Worm (Caenorhabditis elegans) whole organism, midembryonic: ENCODE data around the gene B0228.9.

Experiments
- T22C8.4 ChIP-seq: fragments of 200-800 bp; sonication (Bioruptor generic); IDR thresholded peaks from 2 replicates; pipeline ENCODE4 v1.3.6; 2022; ENCODE audit warnings: missing genetic modification characterization, missing compliant biosample characterization
- cog-1 ChIP-seq: sonication (generic microtip); optimal IDR thresholded peaks from 2 replicates; lab custom pipeline; 2016; ENCODE audit warnings: missing genetic modification characterization, missing compliant biosample characterization
- flt-1 ChIP-seq: fragments of 200-800 bp; sonication (Bioruptor generic); IDR thresholded peaks from 2 replicates; pipeline ENCODE4 v1.3.6; 2022; ENCODE audit warnings: missing genetic modification characterization, missing compliant biosample characterization
- klf-2 ChIP-seq: fragments of 200-800 bp; sonication (Bioruptor generic); conservative IDR thresholded peaks from 2 replicates; pipeline ENCODE4 v1.3.6; 2022; ENCODE audit warnings: missing genetic modification reagents, missing genetic modification characterization, missing compliant biosample characterization
- med-1 ChIP-seq: sonication (generic microtip); optimal IDR thresholded peaks from 2 replicates; lab custom pipeline; 2017; ENCODE audit warnings: missing genetic modification characterization, mild to moderate bottlenecking, missing compliant biosample characterization, antibody characterized with exemption, missing genetic modification reagents; ENCODE audit not compliant: insufficient read depth
- ref-1 ChIP-seq: fragments of 200-800 bp; sonication (Bioruptor generic); conservative IDR thresholded peaks from 2 replicates; pipeline ENCODE4 v1.3.6; 2022; ENCODE audit warnings: missing genetic modification reagents, missing genetic modification characterization, missing compliant biosample characterization
- tab-1 ChIP-seq: fragments of 200-800 bp; sonication (Bioruptor generic); IDR thresholded peaks from 2 replicates; pipeline ENCODE4 v1.3.6; 2022; ENCODE audit warnings: missing genetic modification characterization, missing compliant biosample characterization
- ztf-23 ChIP-seq: fragments of 200-800 bp; sonication (Bioruptor generic); IDR thresholded peaks from 2 replicates; pipeline ENCODE4 v1.3.6; 2022; ENCODE audit warnings: missing genetic modification reagents, missing genetic modification characterization, missing compliant biosample characterization
- ztf-29 ChIP-seq: fragments of 200-800 bp; sonication (Bioruptor generic); IDR thresholded peaks from 2 replicates; pipeline ENCODE4 v1.3.6; 2022; ENCODE audit warnings: missing genetic modification reagents, missing genetic modification characterization, missing compliant biosample characterization

Gene B0228.9

DNA sequence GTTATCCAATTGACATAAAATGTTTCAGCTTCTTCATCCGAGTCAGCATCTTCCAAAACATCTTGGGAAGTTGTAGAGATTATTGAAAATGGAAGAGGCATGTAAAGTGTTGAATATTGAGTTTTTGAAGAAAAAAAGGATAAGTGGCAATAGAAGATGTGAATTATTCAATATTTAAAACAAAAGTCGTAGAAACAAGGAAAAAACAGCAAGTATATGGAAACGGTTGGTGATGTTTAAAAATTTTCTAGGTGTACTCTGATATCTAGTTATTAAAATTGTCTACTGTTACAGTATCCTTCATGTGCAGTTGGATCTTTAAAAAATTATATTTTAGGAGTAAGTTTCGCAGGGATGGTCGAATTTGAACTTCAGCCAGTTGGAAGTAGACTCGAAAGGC, 8.4 kb upstream of the B0228.9 start, which contains the start of gene C06A8.8:
Gene C06A8.8 (minus strand): TSS at position 101 of the 400 bp plus-strand sequence.
- TF ChIP-seq ztf-23 (GFP tag; lab: Robert Waterston, UW) (no peak), klf-2 (GFP tag; lab: Robert Waterston, UW) (no peak), flt-1 (GFP tag; lab: Robert Waterston, UW) (no peak), cog-1 (tag; lab: Kevin White, UChicago) (no peak), ref-1 (no peak), tab-1 (no peak), ztf-29 (GFP tag; lab: Robert Waterston, UW) (no peak), med-1 (GFP tag; lab: Kevin White, UChicago) (no peak), T22C8.4 (GFP tag; lab: Robert Waterston, UW) (no peak)

DNA sequence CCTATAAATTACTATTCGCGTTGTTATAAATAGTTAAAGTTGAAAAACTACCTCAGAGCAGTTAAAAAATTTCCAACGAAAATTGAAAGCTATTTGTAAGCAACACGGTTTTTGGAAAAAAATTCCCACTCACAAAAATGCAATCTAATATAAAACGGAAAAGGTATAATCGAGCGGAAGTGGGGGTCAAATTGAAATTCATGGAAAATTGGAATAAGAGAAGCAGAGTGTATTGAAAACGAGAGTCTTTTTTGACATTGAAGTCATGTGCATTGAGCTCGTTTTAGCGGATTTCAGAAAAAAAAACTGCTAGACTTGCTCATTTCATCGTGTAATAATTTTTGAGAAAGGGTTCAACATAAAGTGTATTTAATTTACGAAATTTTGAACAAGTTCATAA, 6.8 kb upstream of the B0228.9 start:
- TF ChIP-seq klf-2 (GFP tag; lab: Robert Waterston, UW), result no peak
- TF ChIP-seq ztf-23 (GFP tag; lab: Robert Waterston, UW), result no peak
- TF ChIP-seq tab-1, result no peak
- TF ChIP-seq T22C8.4 (GFP tag; lab: Robert Waterston, UW), result no peak
- no peak for TF ChIP-seq med-1 (GFP tag; lab: Kevin White, UChicago)
- no peak for TF ChIP-seq cog-1 (tag; lab: Kevin White, UChicago)
- TF ChIP-seq ref-1, result no peak
- no peak for TF ChIP-seq flt-1 (GFP tag; lab: Robert Waterston, UW)
- no peak for TF ChIP-seq ztf-29 (GFP tag; lab: Robert Waterston, UW)

ce11 chrII:7769254-7769653, 5.8 kb upstream of the B0228.9 start:
- TF ChIP-seq tab-1, result no peak
- TF ChIP-seq ztf-29 (GFP tag; lab: Robert Waterston, UW), result no peak
- TF ChIP-seq klf-2 (GFP tag; lab: Robert Waterston, UW), result no peak
- no peak for TF ChIP-seq T22C8.4 (GFP tag; lab: Robert Waterston, UW)
- no peak for TF ChIP-seq med-1 (GFP tag; lab: Kevin White, UChicago)
- TF ChIP-seq flt-1 (GFP tag; lab: Robert Waterston, UW), result no peak
- no peak for TF ChIP-seq ztf-23 (GFP tag; lab: Robert Waterston, UW)

- no peak for TF ChIP-seq flt-1 (GFP tag; lab: Robert Waterston, UW)
- no peak for TF ChIP-seq ref-1
- TF ChIP-seq med-1 (GFP tag; lab: Kevin White, UChicago), result no peak
- TF ChIP-seq ztf-23 (GFP tag; lab: Robert Waterston, UW), result no peak
- no peak for TF ChIP-seq ztf-29 (GFP tag; lab: Robert Waterston, UW)
- TF ChIP-seq klf-2 (GFP tag; lab: Robert Waterston, UW), result no peak
- no peak for TF ChIP-seq tab-1
- no peak for TF ChIP-seq cog-1 (tag; lab: Kevin White, UChicago)
- TF ChIP-seq T22C8.4 (GFP tag; lab: Robert Waterston, UW), result no peak
Observed at ce11 chrII:7765456-7765855, 2.0 kb upstream of the B0228.9 start, which contains the start of gene srh-39. Gene srh-39 (minus strand): TSS chrII:7765556.

ce11 chrII:7761440-7761839, 2.0 kb downstream of the B0228.9 start, which contains the start of gene B0228.8:
Gene B0228.8 (minus strand): TSS chrII:7761540.
- no peak for TF ChIP-seq T22C8.4 (GFP tag; lab: Robert Waterston, UW)
- TF ChIP-seq cog-1 (tag; lab: Kevin White, UChicago), result no peak
- TF ChIP-seq ztf-29 (GFP tag; lab: Robert Waterston, UW), result no peak
- TF ChIP-seq flt-1 (GFP tag; lab: Robert Waterston, UW), result no peak
- TF ChIP-seq med-1 (GFP tag; lab: Kevin White, UChicago), result no peak
- no peak for TF ChIP-seq klf-2 (GFP tag; lab: Robert Waterston, UW)
- no peak for TF ChIP-seq ztf-23 (GFP tag; lab: Robert Waterston, UW)
- no peak for TF ChIP-seq ref-1
- TF ChIP-seq tab-1, result no peak

DNA sequence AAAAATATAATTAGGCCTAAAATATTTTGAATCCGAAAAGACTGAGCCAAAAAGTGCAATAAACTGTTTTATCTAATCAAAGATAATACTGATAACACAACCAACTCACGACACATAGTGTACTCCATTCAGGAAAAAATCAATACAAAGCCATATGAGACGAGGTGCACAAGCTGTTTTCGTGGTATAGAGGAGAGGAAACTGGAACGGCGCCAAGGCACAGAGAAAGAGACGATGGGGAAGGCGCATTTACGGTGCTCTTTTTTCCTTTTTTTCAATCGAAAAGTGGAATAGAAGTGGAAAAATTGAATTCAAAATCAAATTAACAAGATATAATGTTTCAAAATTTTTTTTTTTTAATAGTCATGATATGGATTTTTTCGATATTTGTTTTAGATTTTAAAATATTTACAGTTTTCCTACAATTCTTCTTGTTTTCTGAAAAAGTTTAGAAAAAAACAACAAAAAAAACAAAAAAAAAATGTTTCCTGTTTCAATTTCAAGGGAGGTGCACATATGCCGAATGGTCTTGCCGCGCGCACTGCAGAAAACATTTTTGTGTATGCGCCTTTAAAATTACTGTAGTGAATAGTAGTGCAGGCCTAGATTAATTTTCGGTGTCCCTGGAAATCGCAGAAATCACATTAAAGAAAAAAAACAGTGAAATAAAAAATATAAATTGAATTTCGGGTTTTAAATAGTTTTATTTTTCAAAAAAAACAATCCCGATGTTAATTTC, 4.9 kb downstream of the B0228.9 start, which contains the start of gene B0228.7:
Gene B0228.7 (minus strand): TSS at position 627 of the 739 bp plus-strand sequence.
- no peak for TF ChIP-seq klf-2 (GFP tag; lab: Robert Waterston, UW)
- no peak for TF ChIP-seq ztf-23 (GFP tag; lab: Robert Waterston, UW)
- TF ChIP-seq tab-1, result no peak
- TF ChIP-seq ref-1, result no peak
- no peak for TF ChIP-seq T22C8.4 (GFP tag; lab: Robert Waterston, UW)
- no peak for TF ChIP-seq flt-1 (GFP tag; lab: Robert Waterston, UW)
- TF ChIP-seq cog-1 (tag; lab: Kevin White, UChicago), result no peak
- no peak for TF ChIP-seq ztf-29 (GFP tag; lab: Robert Waterston, UW)
- TF ChIP-seq med-1 (GFP tag; lab: Kevin White, UChicago), result no peak

DNA sequence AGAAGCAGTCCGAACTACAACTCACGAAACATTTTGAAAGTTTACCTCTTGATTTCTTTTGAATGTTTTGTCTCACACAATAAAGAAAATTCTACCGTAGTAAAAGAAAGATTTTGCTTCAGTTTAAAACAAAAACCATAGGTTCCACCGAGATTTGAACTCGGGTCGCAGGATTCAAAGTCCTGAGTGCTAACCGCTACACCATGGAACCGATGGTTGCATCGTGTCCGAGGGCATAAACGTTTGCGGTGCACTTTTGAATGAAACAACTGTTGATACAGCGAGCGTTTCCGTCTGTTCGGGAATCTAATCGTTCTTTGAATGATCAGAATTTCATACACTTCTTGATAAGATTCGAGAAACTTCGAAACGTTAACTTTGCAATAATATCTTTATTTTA, 6.7 kb downstream of the B0228.9 start:
- TF ChIP-seq cog-1 (tag; lab: Kevin White, UChicago), result no peak
- TF ChIP-seq T22C8.4 (GFP tag; lab: Robert Waterston, UW), result peak; percentile 27; the same call in 1 of the 2 replicates
- peak; percentile 80 for TF ChIP-seq flt-1 (GFP tag; lab: Robert Waterston, UW)
- TF ChIP-seq ref-1, result peak; percentile 47; the same call in 1 of the 2 replicates
- 0 out of 2 replicates have a peak, but pooled peaks have one; percentile 64 for TF ChIP-seq ztf-23 (GFP tag; lab: Robert Waterston, UW)

DNA sequence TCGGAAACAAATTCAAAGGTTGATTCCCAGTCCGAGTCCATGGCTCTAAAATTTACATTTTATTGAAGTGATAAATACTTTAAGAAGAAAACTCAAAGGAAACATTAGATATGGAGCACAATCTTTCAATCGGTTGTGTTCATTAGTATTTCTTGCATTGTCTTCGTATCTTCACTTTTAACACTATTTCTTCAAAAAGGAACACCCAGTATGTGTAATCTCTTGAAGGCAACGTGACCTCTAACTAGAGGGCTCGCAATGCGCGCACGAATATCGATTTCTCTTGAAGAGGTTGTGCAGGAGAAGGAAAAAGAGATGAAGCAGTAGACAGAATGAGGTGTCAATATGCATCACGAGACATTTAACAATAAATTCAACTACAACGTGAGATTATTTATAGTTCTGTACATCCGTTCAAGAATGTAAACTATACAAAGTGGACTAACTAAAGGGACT, 8.3 kb downstream of the B0228.9 start, which contains the start of the genes B0228.6 and B0228.1:
Gene B0228.6 (minus strand): TSS at position 51 of the 456 bp plus-strand sequence.
Gene B0228.1 (plus strand): TSS at position 228 of the 456 bp plus-strand sequence.
- TF ChIP-seq ztf-29 (GFP tag; lab: Robert Waterston, UW) (no peak), T22C8.4 (GFP tag; lab: Robert Waterston, UW) (peak; percentile 78), flt-1 (GFP tag; lab: Robert Waterston, UW) (no peak), ref-1 (no peak), klf-2 (GFP tag; lab: Robert Waterston, UW) (no peak)

ce11 chrII:7753500-7753899, 10.0 kb downstream of the B0228.9 start, which contains the start of gene trx-1:
Gene trx-1 (minus strand): TSS chrII:7753600.
- TF ChIP-seq cog-1 (tag; lab: Kevin White, UChicago) (no peak), med-1 (GFP tag; lab: Kevin White, UChicago) (no peak), klf-2 (GFP tag; lab: Robert Waterston, UW) (no peak), T22C8.4 (GFP tag; lab: Robert Waterston, UW) (no peak), ztf-23 (GFP tag; lab: Robert Waterston, UW) (no peak), flt-1 (GFP tag; lab: Robert Waterston, UW) (no peak), ref-1 (no peak), ztf-29 (GFP tag; lab: Robert Waterston, UW) (no peak), tab-1 (no peak)
